Worm (Caenorhabditis elegans): Measurements from ENCODE around the gene C56G2.15.

Gene C56G2.15

ce11 chrIII:6360114-6360513 lies 7.6 kb downstream of the C56G2.15 start (continued):
- TF ChIP-seq F37D6.2 (tag; optimal IDR thresholded peaks at IDR 0.05) (no peak), madf-9 (GFP tag; conservative IDR thresholded peaks at IDR 0.05) (no peak), saeg-2 (GFP tag; IDR thresholded peaks at IDR 0.05) (no peak), set-16 (GFP tag; IDR thresholded peaks at IDR 0.05) (no peak), F44E2.7 (GFP tag; IDR thresholded peaks at IDR 0.05) (no peak), Y48G9A.11 (GFP tag; IDR thresholded peaks at IDR 0.05) (no peak), rbr-2 (tag; optimal IDR thresholded peaks at IDR 0.05) (no peak), T26A8.4 (GFP tag; IDR thresholded peaks at IDR 0.05) (no peak), nhr-11 (tag; optimal IDR thresholded peaks at IDR 0.05) (no peak), daf-16 (GFP tag; optimal IDR thresholded peaks at IDR 0.05) (no peak), daf-16 (tag; optimal IDR thresholded peaks at IDR 0.05) (no peak), lir-3 (tag; optimal IDR thresholded peaks at IDR 0.05) (no peak), hmg-1.1 (GFP tag; IDR thresholded peaks at IDR 0.05) (no peak), duxl-1 (tag; optimal IDR thresholded peaks at IDR 0.05; ENCODE audit: poor library complexity) (no peak), unc-62 (GFP tag; optimal IDR thresholded peaks at IDR 0.05 in 1 of 2) (peak in 1 of 2 experiments; percentile 96), unc-62 (tag; optimal IDR thresholded peaks at IDR 0.05) (no peak), nhr-41 (GFP tag; IDR thresholded peaks at IDR 0.05) (no peak), vab-7 (GFP tag; IDR thresholded peaks at IDR 0.05) (no peak), zip-11 (GFP tag; IDR thresholded peaks at IDR 0.05) (no peak), php-3 (GFP tag; IDR thresholded peaks at IDR 0.05) (no peak), mxl-3 (GFP tag; optimal IDR thresholded peaks at IDR 0.05) (peak; percentile 62), egl-27 (tag; optimal IDR thresholded peaks at IDR 0.05) (no peak), daf-19 (GFP tag; conservative IDR thresholded peaks at IDR 0.05) (no peak), zfp-3 (GFP tag; conservative IDR thresholded peaks at IDR 0.05) (no peak), hlh-30 (tag; optimal IDR thresholded peaks at IDR 0.05; ENCODE audit: insufficient read depth) (peak; percentile 52), lin-13 (GFP tag; optimal IDR thresholded peaks at IDR 0.05) (no peak), T20F7.1 (GFP tag; optimal IDR thresholded peaks at IDR 0.05) (no peak), nhr-28 (tag; optimal IDR thresholded peaks at IDR 0.05) (peak; percentile 35), nhr-42 (GFP tag; IDR thresholded peaks at IDR 0.05) (no peak), unc-39 (tag; optimal IDR thresholded peaks at IDR 0.05) (no peak), skn-1 (tag; optimal IDR thresholded peaks at IDR 0.05) (no peak), nhr-102 (tag; optimal IDR thresholded peaks at IDR 0.05) (no peak), F10B5.3 (tag; optimal IDR thresholded peaks at IDR 0.05) (no peak), nhr-10 (tag; optimal IDR thresholded peaks at IDR 0.05) (no peak), mes-2 (tag; optimal IDR thresholded peaks at IDR 0.05; ENCODE audit: poor library complexity, severe bottlenecking) (peak; percentile 1), nhr-25 (tag; optimal IDR thresholded peaks at IDR 0.05; ENCODE audit: borderline replicate concordance, insufficient read depth) (no peak), ZK546.5 (tag; optimal IDR thresholded peaks at IDR 0.05) (no peak), lin-15B (tag; optimal IDR thresholded peaks at IDR 0.05) (no peak), egl-43 (GFP tag; IDR thresholded peaks at IDR 0.05) (no peak), ama-1 (optimal IDR thresholded peaks at IDR 0.05) (no peak), Y75B8A.6 (GFP tag; IDR thresholded peaks at IDR 0.05) (no peak), F49E8.2 (tag; optimal IDR thresholded peaks at IDR 0.05; ENCODE audit: borderline replicate concordance) (no peak), daf-8 (GFP tag; IDR thresholded peaks at IDR 0.05) (no peak), ztf-7 (tag; optimal IDR thresholded peaks at IDR 0.05) (no peak), ceh-20 (GFP tag; IDR thresholded peaks at IDR 0.05) (no peak), dve-1 (tag; optimal IDR thresholded peaks at IDR 0.05; ENCODE audit: insufficient read depth) (no peak), hlh-11 (tag; optimal IDR thresholded peaks at IDR 0.05) (peak; percentile 72), aly-2 (tag; optimal IDR thresholded peaks at IDR 0.05) (no peak), cey-2 (tag; optimal IDR thresholded peaks at IDR 0.05; ENCODE audit: borderline replicate concordance, insufficient read depth) (no peak), attf-4 (tag; optimal IDR thresholded peaks at IDR 0.05) (no peak), ceh-82 (tag; optimal IDR thresholded peaks at IDR 0.05) (no peak), Y105C5A.15 (GFP tag; IDR thresholded peaks at IDR 0.05) (no peak)

All from whole organism, L4 larva.